Worm (Caenorhabditis elegans) whole organism, midembryonic: ENCODE results near the gene C36C5.15.

Source experiments
- cog-1 ChIP-seq: sonication (generic microtip); optimal IDR thresholded peaks from 2 replicates; lab custom pipeline; 2016; ENCODE audit warnings: missing genetic modification characterization, missing compliant biosample characterization
- flt-1 ChIP-seq: fragments of 200-800 bp; sonication (Bioruptor generic); IDR thresholded peaks from 2 replicates; pipeline ENCODE4 v1.3.6; 2022; ENCODE audit warnings: missing genetic modification characterization, missing compliant biosample characterization
- ref-1 ChIP-seq: fragments of 200-800 bp; sonication (Bioruptor generic); conservative IDR thresholded peaks from 2 replicates; pipeline ENCODE4 v1.3.6; 2022; ENCODE audit warnings: missing genetic modification reagents, missing genetic modification characterization, missing compliant biosample characterization

ce11 chrV:3124912-3125311 is 43.6 kb downstream of the C36C5.15 start, which contains the start of gene Y73C8C.12:
- TF ChIP-seq ref-1 (GFP tag; lab: Robert Waterston, UW) (no peak), flt-1 (no peak), cog-1 (tag; lab: Kevin White, UChicago) (no peak)
